Fruit fly (Drosophila melanogaster) whole organism, embryonic: ENCODE data around the gene mld.
A peak's percentile ranks its signal among the peaks of the same experiment; 100 is the strongest.

Source experiments
- BEAF-32 ChIP-seq: fragments of 200-800 bp; sonication (Bioruptor generic); optimal IDR thresholded peaks from 3 replicates; lab custom pipeline; 2017; ENCODE audit warnings: missing biosample characterization, missing genetic modification characterization, mild to moderate bottlenecking, moderate library complexity, missing genetic modification reagents
- Bgb ChIP-seq: fragments of 200-800 bp; sonication (Bioruptor generic); IDR thresholded peaks from 2 replicates; pipeline ENCODE4 v1.3.6; 2022; ENCODE audit warnings: missing biosample characterization, missing genetic modification characterization; ENCODE audit not compliant: partially characterized antibody
- Blimp-1 ChIP-seq: fragments of 200-800 bp; sonication (Bioruptor generic); optimal IDR thresholded peaks from 3 replicates; lab custom pipeline; 2018; ENCODE audit warnings: missing biosample characterization, missing genetic modification characterization, mild to moderate bottlenecking, moderate library complexity, missing genetic modification reagents
- CG10366 ChIP-seq: fragments of 200-800 bp; sonication (Bioruptor generic); IDR thresholded peaks from 2 replicates; pipeline ENCODE4 v1.3.6; 2022; ENCODE audit warnings: missing biosample characterization, missing genetic modification characterization
- CG10431 ChIP-seq: fragments of 200-800 bp; sonication (Bioruptor generic); optimal IDR thresholded peaks from 3 replicates; lab custom pipeline; 2018; ENCODE audit warnings: missing biosample characterization, mild to moderate bottlenecking, missing genetic modification characterization
- CG13123 ChIP-seq: fragments of 200-800 bp; sonication (Bioruptor generic); optimal IDR thresholded peaks from 2 replicates; lab custom pipeline; 2016; ENCODE audit warnings: missing biosample characterization, missing genetic modification characterization
- CG13624 ChIP-seq: fragments of 200-800 bp; sonication (Bioruptor generic); optimal IDR thresholded peaks from 2 replicates; lab custom pipeline; 2016; ENCODE audit warnings: missing biosample characterization, missing genetic modification characterization
- CG13894 ChIP-seq: fragments of 200-800 bp; sonication (Bioruptor generic); optimal IDR thresholded peaks from 3 replicates; lab custom pipeline; 2018; ENCODE audit warnings: missing biosample characterization, mild to moderate bottlenecking, missing genetic modification characterization, moderate library complexity
- CG17361 ChIP-seq: fragments of 200-800 bp; sonication (Bioruptor generic); IDR thresholded peaks from 3 replicates; pipeline ENCODE4 v1.3.6; 2022; ENCODE audit warnings: missing biosample characterization, missing genetic modification characterization
- CG17568 ChIP-seq: fragments of 200-800 bp; sonication (Bioruptor generic); optimal IDR thresholded peaks from 2 replicates; lab custom pipeline; 2018; ENCODE audit warnings: missing biosample characterization, mild to moderate bottlenecking, missing genetic modification characterization, moderate library complexity
- CG18619 ChIP-seq: fragments of 200-800 bp; sonication (Bioruptor generic); optimal IDR thresholded peaks from 3 replicates; lab custom pipeline; 2017; ENCODE audit warnings: missing biosample characterization, mild to moderate bottlenecking, missing genetic modification characterization
- CG3065 ChIP-seq: fragments of 200-800 bp; sonication (Bioruptor generic); optimal IDR thresholded peaks from 2 replicates; lab custom pipeline; 2016; ENCODE audit warnings: missing biosample characterization, missing genetic modification characterization
- CG4282 ChIP-seq: fragments of 200-800 bp; sonication (Bioruptor generic); optimal IDR thresholded peaks from 2 replicates; lab custom pipeline; 2016; ENCODE audit warnings: missing biosample characterization, missing genetic modification characterization
- CG6813 ChIP-seq: fragments of 200-800 bp; sonication (Bioruptor generic); optimal IDR thresholded peaks from 2 replicates; lab custom pipeline; 2017; ENCODE audit warnings: missing biosample characterization, missing genetic modification characterization, mild to moderate bottlenecking, moderate library complexity, missing genetic modification reagents
- CG7556 ChIP-seq: fragments of 200-800 bp; sonication (Bioruptor generic); optimal IDR thresholded peaks from 2 replicates; lab custom pipeline; 2017; ENCODE audit warnings: missing biosample characterization, mild to moderate bottlenecking, missing genetic modification characterization
- CG8388 ChIP-seq: fragments of 200-800 bp; sonication (Bioruptor generic); optimal IDR thresholded peaks from 2 replicates; lab custom pipeline; 2019; ENCODE audit warnings: missing biosample characterization, mild to moderate bottlenecking, missing genetic modification characterization, moderate library complexity
- Dip2 ChIP-seq: fragments of 200-800 bp; sonication (Bioruptor generic); IDR thresholded peaks from 2 replicates; pipeline ENCODE4 v1.3.6; 2022; ENCODE audit warnings: missing biosample characterization, missing genetic modification characterization
- Fer2 ChIP-seq: fragments of 200-800 bp; sonication (Bioruptor generic); optimal IDR thresholded peaks from 2 replicates; lab custom pipeline; 2018; ENCODE audit warnings: missing biosample characterization, mild to moderate bottlenecking, missing genetic modification characterization, moderate library complexity
- Hand ChIP-seq: fragments of 200-800 bp; sonication (Bioruptor generic); optimal IDR thresholded peaks from 2 replicates; lab custom pipeline; 2017; ENCODE audit warnings: mild to moderate bottlenecking, missing biosample characterization, missing genetic modification reagents, missing genetic modification characterization
- Hr3 ChIP-seq: fragments of 200-800 bp; sonication (Bioruptor generic); optimal IDR thresholded peaks from 3 replicates; lab custom pipeline; 2016; ENCODE audit warnings: missing biosample characterization, missing genetic modification characterization
- Hr39 ChIP-seq: fragments of >200 bp; optimal IDR thresholded peaks from 2 replicates; lab custom pipeline; 2017
- Meics ChIP-seq: fragments of 200-800 bp; sonication (Bioruptor generic); optimal IDR thresholded peaks from 2 replicates; lab custom pipeline; 2017; ENCODE audit warnings: missing biosample characterization, mild to moderate bottlenecking, missing genetic modification characterization
- Oli ChIP-seq: fragments of 200-800 bp; sonication (Bioruptor generic); optimal IDR thresholded peaks from 2 replicates; lab custom pipeline; 2018; ENCODE audit warnings: missing biosample characterization, mild to moderate bottlenecking, missing genetic modification characterization, moderate library complexity
- Spps ChIP-seq: fragments of 200-800 bp; sonication (Bioruptor generic); optimal IDR thresholded peaks from 2 replicates; lab custom pipeline; 2018; ENCODE audit warnings: missing biosample characterization, mild to moderate bottlenecking, missing genetic modification characterization
- Usf ChIP-seq: fragments of 200-800 bp; sonication (Bioruptor generic); optimal IDR thresholded peaks from 2 replicates; lab custom pipeline; 2017; ENCODE audit warnings: missing genotype, missing biosample characterization, missing genetic modification characterization
- ato ChIP-seq: fragments of 200-800 bp; sonication (Bioruptor generic); IDR thresholded peaks from 2 replicates; pipeline ENCODE4 v1.3.6; 2022; ENCODE audit warnings: missing biosample characterization, missing genetic modification characterization; ENCODE audit not compliant: partially characterized antibody
- bigmax ChIP-seq: fragments of 200-800 bp; sonication (Bioruptor generic); optimal IDR thresholded peaks from 2 replicates; lab custom pipeline; 2018; ENCODE audit warnings: missing biosample characterization, mild to moderate bottlenecking, missing genetic modification characterization
- cas ChIP-seq: fragments of 200-800 bp; sonication (Bioruptor generic); IDR thresholded peaks from 2 replicates; pipeline ENCODE4 v1.3.6; 2022; ENCODE audit warnings: missing biosample characterization, missing genetic modification characterization
- chif ChIP-seq, 2 experiments: fragments of 200-800 bp; sonication (Bioruptor generic); optimal IDR thresholded peaks; 3 replicates each; lab custom pipeline; 2016; ENCODE audit warnings: missing biosample characterization in 2 of 2, missing genetic modification characterization in 2 of 2
- danr ChIP-seq: fragments of 200-800 bp; sonication (Bioruptor generic); IDR thresholded peaks from 2 replicates; pipeline ENCODE4 v1.3.6; 2022; ENCODE audit warnings: missing biosample characterization, missing genetic modification characterization
- dmrt99B ChIP-seq: fragments of 200-800 bp; sonication (Bioruptor generic); optimal IDR thresholded peaks from 2 replicates; lab custom pipeline; 2018; ENCODE audit warnings: missing biosample characterization, mild to moderate bottlenecking, missing genetic modification characterization, moderate library complexity
- esg ChIP-seq: fragments of 200-800 bp; sonication (Bioruptor generic); conservative IDR thresholded peaks from 2 replicates; pipeline ENCODE4 v1.3.6; 2022; ENCODE audit warnings: missing biosample characterization, missing genetic modification characterization
- eyg ChIP-seq: fragments of 200-800 bp; sonication (Bioruptor generic); optimal IDR thresholded peaks from 3 replicates; lab custom pipeline; 2016; ENCODE audit warnings: missing biosample characterization, missing genetic modification characterization
- gem ChIP-seq: fragments of 200-800 bp; sonication (Bioruptor generic); optimal IDR thresholded peaks from 2 replicates; lab custom pipeline; 2019; ENCODE audit warnings: missing biosample characterization, mild to moderate bottlenecking, missing genetic modification characterization, moderate library complexity
- hb ChIP-seq: fragments of 200-800 bp; sonication (Bioruptor generic); IDR thresholded peaks from 3 replicates; pipeline ENCODE4 v1.3.6; 2022; ENCODE audit warnings: missing biosample characterization, missing genetic modification characterization; ENCODE audit not compliant: partially characterized antibody
- hkb ChIP-seq, 2 experiments: fragments of 200-800 bp in 1 of 2; fragments of >200 bp in 1 of 2; sonication (Bioruptor generic) in 1 of 2; IDR thresholded peaks in 1 of 2; optimal IDR thresholded peaks in 1 of 2; 2 replicates each; pipeline versions ENCODE4 v1.3.6 to Lab custom; 2017 to 2022; ENCODE audit warnings: missing biosample characterization in 1 of 2, missing genetic modification characterization in 1 of 2
- jigr1 ChIP-seq: fragments of 200-800 bp; sonication (Bioruptor generic); IDR thresholded peaks from 3 replicates; pipeline ENCODE4 v1.3.6; 2022; ENCODE audit warnings: missing biosample characterization, missing genetic modification characterization
- jing ChIP-seq: fragments of 200-800 bp; sonication (Bioruptor generic); optimal IDR thresholded peaks from 2 replicates; lab custom pipeline; 2018; ENCODE audit warnings: missing biosample characterization, mild to moderate bottlenecking, missing genetic modification characterization
- lbe ChIP-seq: fragments of 200-800 bp; sonication (Bioruptor generic); optimal IDR thresholded peaks from 2 replicates; lab custom pipeline; 2016; ENCODE audit warnings: missing biosample characterization, mild to moderate bottlenecking, missing genetic modification characterization
- nerfin-2 ChIP-seq: fragments of 200-800 bp; sonication (Bioruptor generic); IDR thresholded peaks from 2 replicates; pipeline ENCODE4 v1.3.6; 2022; ENCODE audit warnings: missing biosample characterization, missing genetic modification characterization; ENCODE audit not compliant: partially characterized antibody
- otp ChIP-seq: fragments of 200-800 bp; sonication (Bioruptor generic); IDR thresholded peaks from 3 replicates; pipeline ENCODE4, ENCODE4 v1.3.6; 2022; ENCODE audit warnings: missing biosample characterization, missing genetic modification characterization
- pfk ChIP-seq: fragments of 200-800 bp; sonication (Bioruptor generic); optimal IDR thresholded peaks from 2 replicates; lab custom pipeline; 2018; ENCODE audit warnings: missing biosample characterization, mild to moderate bottlenecking, missing genetic modification characterization, moderate library complexity
- pros ChIP-seq: fragments of 200-800 bp; sonication (Bioruptor generic); optimal IDR thresholded peaks from 3 replicates; lab custom pipeline; 2019; ENCODE audit warnings: missing biosample characterization, mild to moderate bottlenecking, missing genetic modification characterization, moderate library complexity
- sd ChIP-seq: fragments of 200-800 bp; sonication (Bioruptor generic); optimal IDR thresholded peaks from 3 replicates; lab custom pipeline; 2018; ENCODE audit warnings: missing biosample characterization, mild to moderate bottlenecking, missing genetic modification characterization, moderate library complexity
- stc ChIP-seq: fragments of 200-800 bp; sonication (Bioruptor generic); IDR thresholded peaks from 2 replicates; pipeline ENCODE4 v1.3.6; 2022; ENCODE audit warnings: missing biosample characterization, missing genetic modification characterization
- tgo ChIP-seq: fragments of 200-800 bp; sonication (Bioruptor generic); IDR thresholded peaks from 3 replicates; pipeline ENCODE4 v1.3.6; 2022; ENCODE audit warnings: missing biosample characterization, missing genetic modification characterization
- trh ChIP-seq: fragments of 200-800 bp; sonication (Bioruptor generic); optimal IDR thresholded peaks from 2 replicates; lab custom pipeline; 2016; ENCODE audit warnings: missing biosample characterization, missing genetic modification characterization
- usp ChIP-seq: fragments of >200 bp; optimal IDR thresholded peaks from 2 replicates; lab custom pipeline; 2017; ENCODE audit warnings: missing biosample characterization, missing genetic modification characterization
- wor ChIP-seq: fragments of 200-800 bp; sonication (Bioruptor generic); IDR thresholded peaks from 2 replicates; pipeline ENCODE4 v1.3.6; 2022; ENCODE audit warnings: missing biosample characterization, missing genetic modification characterization
- zfh1 ChIP-seq: fragments of 200-800 bp; sonication (Bioruptor generic); IDR thresholded peaks from 3 replicates; pipeline ENCODE4 v1.3.6; 2022; ENCODE audit warnings: missing biosample characterization, missing genetic modification characterization

Gene mld

dm6 chr3R:24557020-24557465 lies 28.4 kb upstream of the mld start (continued):
- peak; percentile 52 for TF ChIP-seq CG18619
- peak; percentile 74 for TF ChIP-seq hb (GFP tag; lab: Robert Waterston, UW)
- peak; percentile 48 for TF ChIP-seq Blimp-1
- TF ChIP-seq CG4282 (GFP tag; lab: Kevin White, UChicago), result peak; percentile 52
- peak; percentile 95 for TF ChIP-seq CG13624 (GFP tag; lab: Kevin White, UChicago)
- TF ChIP-seq Spps (tag; lab: Kevin White, UChicago), result no peak
- no peak for TF ChIP-seq Fer2 (tag; lab: Kevin White, UChicago)
- peak; percentile 43 for TF ChIP-seq CG13123 (GFP tag; lab: Kevin White, UChicago)
- TF ChIP-seq Dip2, result peak; percentile 97
- 0 out of 2 replicates have a peak, but pooled peaks have one; percentile 37 for TF ChIP-seq cas (GFP tag; lab: Robert Waterston, UW)
- TF ChIP-seq dmrt99B (tag; lab: Kevin White, UChicago), result no peak
- peak; percentile 34 for TF ChIP-seq Oli (tag; lab: Kevin White, UChicago)
- TF ChIP-seq CG10366 (GFP tag; lab: Robert Waterston, UW), result peak; percentile 53; the same call in 1 of the 2 replicates
- peak; percentile 46 to 84 for TF ChIP-seq chif (GFP tag; optimal IDR thresholded peaks at IDR 0.05; lab: Kevin White, UChicago)
- no peak for TF ChIP-seq jigr1 (GFP tag; lab: Robert Waterston, UW)
- peak; percentile 23 for TF ChIP-seq gem (tag; lab: Kevin White, UChicago)
- TF ChIP-seq CG17361, result 0 out of 3 replicates have a peak, but pooled peaks have one; percentile 32
- TF ChIP-seq zfh1 (GFP tag; lab: Robert Waterston, UW), result peak; percentile 76
- peak; percentile 88 for TF ChIP-seq nerfin-2 (GFP tag; lab: Robert Waterston, UW)
- TF ChIP-seq eyg, result peak; percentile 48
- TF ChIP-seq CG10431 (GFP tag; lab: Kevin White, UChicago), result no peak
- TF ChIP-seq jing (GFP tag; lab: Kevin White, UChicago), result no peak
- peak; percentile 9 for TF ChIP-seq pfk (GFP tag; lab: Kevin White, UChicago)
- TF ChIP-seq ato (GFP tag; lab: Robert Waterston, UW), result peak; percentile 92
- peak; percentile 4 for TF ChIP-seq Usf
- no peak for TF ChIP-seq CG6813 (GFP tag; lab: Kevin White, UChicago)
- TF ChIP-seq stc (GFP tag; lab: Robert Waterston, UW), result no peak
- TF ChIP-seq tgo (GFP tag; lab: Robert Waterston, UW), result peak; percentile 72; the same call in 2 of the 3 replicates
- no peak for TF ChIP-seq esg (GFP tag; lab: Robert Waterston, UW)
- TF ChIP-seq Hand, result no peak
- no peak for TF ChIP-seq lbe
- TF ChIP-seq danr (GFP tag; lab: Robert Waterston, UW), result no peak
- peak; percentile 88 for TF ChIP-seq CG13894
- no peak for TF ChIP-seq Hr39 (lab: Kevin White, UChicago)
- TF ChIP-seq trh (GFP tag; lab: Kevin White, UChicago), result peak; percentile 36
- TF ChIP-seq pros (GFP tag; lab: Kevin White, UChicago), result no peak
- peak; percentile 15 for TF ChIP-seq CG17568 (GFP tag; lab: Kevin White, UChicago)
- TF ChIP-seq otp, result no peak
- TF ChIP-seq Hr3 (GFP tag; lab: Kevin White, UChicago), result peak; percentile 64
- peak; percentile 70 for TF ChIP-seq Meics (GFP tag; lab: Kevin White, UChicago)
- TF ChIP-seq wor (GFP tag; lab: Robert Waterston, UW), result no peak
- TF ChIP-seq CG8388 (GFP tag; lab: Kevin White, UChicago), result peak; percentile 36
- no peak for TF ChIP-seq CG3065
- no peak for TF ChIP-seq BEAF-32
- no peak for TF ChIP-seq hkb (optimal IDR thresholded peaks at IDR 0.05; lab: Kevin White, UChicago)
- TF ChIP-seq hkb (GFP tag; IDR thresholded peaks at IDR 0.05; lab: Robert Waterston, UW), result peak; percentile 62
- no peak for TF ChIP-seq sd (tag; lab: Kevin White, UChicago)
- TF ChIP-seq bigmax, result no peak
- no peak for TF ChIP-seq usp
- no peak for TF ChIP-seq CG7556 (GFP tag; lab: Kevin White, UChicago)
- TF ChIP-seq Bgb (GFP tag; lab: Robert Waterston, UW), result peak; percentile 93
